Worm (Caenorhabditis elegans) whole organism, L4/young adult: Measurements from ENCODE around the gene alx-1.

Experiments
- W03F9.2 ChIP-seq: fragments of 150-350 bp; optimal IDR thresholded peaks from 2 replicates; lab custom pipeline; 2014; ENCODE audit warnings: missing biosample characterization, missing genetic modification characterization
- dao-5 ChIP-seq: sonication (generic microtip); optimal IDR thresholded peaks from 2 replicates; lab custom pipeline; 2016; ENCODE audit warnings: missing genotype, missing genetic modification characterization, moderate library complexity, missing compliant biosample characterization
- him-1 ChIP-seq: sonication (generic microtip); optimal IDR thresholded peaks from 2 replicates; lab custom pipeline; 2016; ENCODE audit warnings: missing genotype, missing genetic modification reagents, missing genetic modification characterization, missing compliant biosample characterization

DNA sequence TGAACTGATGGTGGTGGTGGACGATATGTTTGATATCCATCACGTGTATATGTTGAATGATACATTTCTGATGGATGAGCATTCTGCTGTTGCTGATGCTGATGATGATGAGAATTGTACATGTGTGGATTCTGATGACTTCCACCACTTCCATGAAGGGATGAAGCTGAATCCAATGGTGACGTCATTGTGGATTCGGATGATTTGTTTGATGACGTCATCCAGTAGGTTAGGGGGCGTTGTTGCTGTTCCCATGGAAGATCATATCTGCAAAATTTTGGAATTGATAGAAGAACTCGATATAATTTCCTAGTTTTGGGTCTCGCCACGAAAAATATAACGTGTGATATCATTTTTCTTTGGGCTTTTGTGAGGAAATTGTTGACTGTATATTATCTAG lies 6.3 kb downstream of the alx-1 start:
- TF ChIP-seq him-1 (tag; lab: Kevin White, UChicago) (no peak), dao-5 (tag; lab: Kevin White, UChicago) (no peak), W03F9.2 (tag; lab: Kevin White, UChicago) (no peak)
